Fruit fly (Drosophila melanogaster) whole organism, embryonic: ENCODE results near the gene CG32625.

Experiments used
- Awh ChIP-seq: fragments of 200-800 bp; sonication (Bioruptor generic); IDR thresholded peaks from 2 replicates; pipeline ENCODE4, ENCODE4 v1.3.6; 2022; ENCODE audit warnings: missing biosample characterization, missing genetic modification characterization
- C15 ChIP-seq: fragments of 200-800 bp; sonication (Bioruptor generic); IDR thresholded peaks from 3 replicates; pipeline ENCODE4 v1.3.6; 2022; ENCODE audit warnings: missing biosample characterization, missing genetic modification characterization
- CG10321 ChIP-seq: fragments of 200-800 bp; sonication (Bioruptor generic); IDR thresholded peaks from 2 replicates; pipeline ENCODE4 v1.3.6; 2022; ENCODE audit warnings: missing biosample characterization, missing genetic modification characterization
- CG10979 ChIP-seq: fragments of 200-800 bp; sonication (Bioruptor generic); optimal IDR thresholded peaks from 2 replicates; lab custom pipeline; 2018; ENCODE audit warnings: missing biosample characterization, mild to moderate bottlenecking, missing genetic modification characterization, moderate library complexity
- CG11247 ChIP-seq: fragments of 200-800 bp; sonication (Bioruptor generic); IDR thresholded peaks from 2 replicates; pipeline ENCODE4 v1.3.6; 2022; ENCODE audit warnings: missing biosample characterization, missing genetic modification characterization
- CG11560 ChIP-seq: fragments of 200-800 bp; sonication (Bioruptor generic); IDR thresholded peaks from 3 replicates; pipeline ENCODE4 v1.3.6; 2022; ENCODE audit warnings: missing biosample characterization, missing genetic modification characterization
- CG11723 ChIP-seq: fragments of 200-800 bp; sonication (Bioruptor generic); optimal IDR thresholded peaks from 2 replicates; lab custom pipeline; 2017; ENCODE audit warnings: missing biosample characterization, mild to moderate bottlenecking, missing genetic modification characterization
- CG14014 ChIP-seq: fragments of 200-800 bp; sonication (Bioruptor generic); IDR thresholded peaks from 2 replicates; pipeline ENCODE4 v1.3.6; 2022; ENCODE audit warnings: missing biosample characterization, missing genetic modification characterization
- CG14860 ChIP-seq: fragments of 200-800 bp; sonication (Bioruptor generic); IDR thresholded peaks from 3 replicates; pipeline ENCODE4 v1.3.6; 2022; ENCODE audit warnings: missing biosample characterization, missing genetic modification characterization; ENCODE audit not compliant: partially characterized antibody
- CG17612 ChIP-seq: fragments of 200-800 bp; sonication (Bioruptor generic); IDR thresholded peaks from 2 replicates; pipeline ENCODE4 v1.3.6; 2022; ENCODE audit warnings: missing biosample characterization, missing genetic modification characterization
- CG32532 ChIP-seq: fragments of 200-800 bp; sonication (Bioruptor generic); IDR thresholded peaks from 2 replicates; pipeline ENCODE4 v1.3.6; 2022; ENCODE audit warnings: missing biosample characterization, missing genetic modification characterization
- CG32772 ChIP-seq: fragments of 200-800 bp; sonication (Bioruptor generic); IDR thresholded peaks from 2 replicates; pipeline ENCODE4 v1.3.6; 2022; ENCODE audit warnings: missing biosample characterization, missing genetic modification characterization
- CG3281 ChIP-seq: fragments of 200-800 bp; sonication (Bioruptor generic); optimal IDR thresholded peaks from 3 replicates; lab custom pipeline; 2017; ENCODE audit warnings: missing biosample characterization, mild to moderate bottlenecking, missing genetic modification characterization
- CG34224 ChIP-seq: fragments of 200-800 bp; sonication (Bioruptor generic); IDR thresholded peaks from 3 replicates; pipeline ENCODE4 v1.3.6; 2022; ENCODE audit warnings: missing biosample characterization, missing genetic modification characterization; ENCODE audit not compliant: partially characterized antibody
- CG42726 ChIP-seq: fragments of 200-800 bp; sonication (Bioruptor generic); IDR thresholded peaks from 2 replicates; pipeline ENCODE4 v1.3.6; 2022; ENCODE audit warnings: missing biosample characterization, missing genetic modification characterization; ENCODE audit not compliant: partially characterized antibody
- CG7839 ChIP-seq: fragments of 200-800 bp; sonication (Bioruptor generic); optimal IDR thresholded peaks from 3 replicates; lab custom pipeline; 2018; ENCODE audit warnings: missing biosample characterization, mild to moderate bottlenecking, missing genetic modification characterization, moderate library complexity
- CG8388 ChIP-seq: fragments of 200-800 bp; sonication (Bioruptor generic); optimal IDR thresholded peaks from 2 replicates; lab custom pipeline; 2019; ENCODE audit warnings: missing biosample characterization, mild to moderate bottlenecking, missing genetic modification characterization, moderate library complexity
- CG9437 ChIP-seq: fragments of 200-800 bp; sonication (Bioruptor generic); optimal IDR thresholded peaks from 2 replicates; lab custom pipeline; 2018; ENCODE audit warnings: missing biosample characterization, mild to moderate bottlenecking, missing genetic modification characterization
- CG9609 ChIP-seq: fragments of 200-800 bp; sonication (Bioruptor generic); optimal IDR thresholded peaks from 3 replicates; lab custom pipeline; 2016; ENCODE audit warnings: missing biosample characterization, missing genetic modification characterization
- CG9817 ChIP-seq: fragments of 200-800 bp; sonication (Bioruptor generic); optimal IDR thresholded peaks from 2 replicates; lab custom pipeline; 2018; ENCODE audit warnings: missing biosample characterization, mild to moderate bottlenecking, missing genetic modification characterization, moderate library complexity
- CHES-1-like ChIP-seq: fragments of 200-800 bp; sonication (Bioruptor generic); optimal IDR thresholded peaks from 2 replicates; lab custom pipeline; 2016; ENCODE audit warnings: missing biosample characterization, missing genetic modification characterization
- D ChIP-seq, 2 experiments: fragments of 200-800 bp in 1 of 2; fragments of >200 bp in 1 of 2; sonication (Bioruptor generic) in 1 of 2; optimal IDR thresholded peaks; 2 replicates in 1 of 2; 3 replicates in 1 of 2; lab custom pipeline; 2017; ENCODE audit warnings: mild to moderate bottlenecking in 1 of 2, missing biosample characterization in 1 of 2, missing genetic modification characterization in 1 of 2, missing genetic modification reagents in 1 of 2
- Ets65A ChIP-seq: fragments of 200-800 bp; sonication (Bioruptor generic); peaks from one replicate; lab custom pipeline; 2016; ENCODE audit warnings: missing biosample characterization, missing genetic modification characterization
- HLHmδ ChIP-seq: fragments of 200-800 bp; sonication (Bioruptor generic); optimal IDR thresholded peaks from 2 replicates; lab custom pipeline; 2018; ENCODE audit warnings: missing biosample characterization, mild to moderate bottlenecking, missing genetic modification characterization, moderate library complexity
- Hsf ChIP-seq: fragments of 200-800 bp; sonication (Bioruptor generic); optimal IDR thresholded peaks from 3 replicates; lab custom pipeline; 2016; ENCODE audit warnings: missing biosample characterization, missing genetic modification characterization
- Lpt ChIP-seq: fragments of >200 bp; optimal IDR thresholded peaks from 2 replicates; lab custom pipeline; 2018; ENCODE audit warnings: missing biosample characterization, missing genetic modification characterization
- MTF-1 ChIP-seq: fragments of 200-800 bp; sonication (Bioruptor generic); optimal IDR thresholded peaks from 2 replicates; lab custom pipeline; 2018; ENCODE audit warnings: missing biosample characterization, mild to moderate bottlenecking, missing genetic modification characterization, borderline replicate concordance
- Mrtf ChIP-seq: fragments of 200-800 bp; sonication (Bioruptor generic); IDR thresholded peaks from 3 replicates; pipeline ENCODE4 v1.3.6; 2022; ENCODE audit warnings: missing biosample characterization, missing genetic modification characterization
- Myb ChIP-seq: fragments of 200-800 bp; sonication (Bioruptor generic); optimal IDR thresholded peaks from 2 replicates; lab custom pipeline; 2016; ENCODE audit warnings: missing biosample characterization, missing genetic modification characterization
- Nf-YA ChIP-seq: fragments of 200-800 bp; sonication (Bioruptor generic); IDR thresholded peaks from 2 replicates; pipeline ENCODE4 v1.3.6; 2022; ENCODE audit warnings: missing biosample characterization, missing genetic modification characterization
- Sox102F ChIP-seq: fragments of 200-800 bp; sonication (Bioruptor generic); optimal IDR thresholded peaks from 2 replicates; lab custom pipeline; 2018; ENCODE audit warnings: missing biosample characterization, mild to moderate bottlenecking, missing genetic modification characterization, moderate library complexity
- YL-1 ChIP-seq: fragments of 200-800 bp; sonication (Bioruptor generic); optimal IDR thresholded peaks from 3 replicates; lab custom pipeline; 2017; ENCODE audit warnings: missing biosample characterization, mild to moderate bottlenecking, missing genetic modification characterization
- ab ChIP-seq: fragments of 200-800 bp; sonication (Bioruptor generic); optimal IDR thresholded peaks from 2 replicates; lab custom pipeline; 2016; ENCODE audit warnings: missing biosample characterization, missing genetic modification characterization
- aop ChIP-seq: fragments of 200-800 bp; sonication (Bioruptor generic); IDR thresholded peaks from 2 replicates; pipeline ENCODE4 v1.3.6; 2022; ENCODE audit warnings: missing biosample characterization, missing genetic modification characterization
- dm ChIP-seq: fragments of 200-800 bp; sonication (Bioruptor generic); optimal IDR thresholded peaks from 3 replicates; lab custom pipeline; 2016; ENCODE audit warnings: missing biosample characterization, missing genetic modification characterization
- emc ChIP-seq: fragments of 200-800 bp; sonication (Bioruptor generic); optimal IDR thresholded peaks from 2 replicates; lab custom pipeline; 2016; ENCODE audit warnings: missing biosample characterization, missing genetic modification characterization
- en ChIP-seq: fragments of 200-800 bp; sonication (Bioruptor generic); optimal IDR thresholded peaks from 2 replicates; lab custom pipeline; 2016; ENCODE audit warnings: missing biosample characterization, missing genetic modification characterization
- fd3F ChIP-seq: fragments of 200-800 bp; sonication (Bioruptor generic); optimal IDR thresholded peaks from 2 replicates; lab custom pipeline; 2018; ENCODE audit warnings: missing biosample characterization, mild to moderate bottlenecking, missing genetic modification characterization, moderate library complexity
- ftz-f1 ChIP-seq: fragments of 200-800 bp; sonication (Bioruptor generic); optimal IDR thresholded peaks from 2 replicates; lab custom pipeline; 2016; ENCODE audit warnings: missing biosample characterization, missing genetic modification characterization
- fu2 ChIP-seq: fragments of 200-800 bp; sonication (Bioruptor generic); optimal IDR thresholded peaks from 2 replicates; lab custom pipeline; 2016; ENCODE audit warnings: missing biosample characterization, missing genetic modification characterization
- gfzf ChIP-seq: fragments of 200-800 bp; sonication (Bioruptor generic); optimal IDR thresholded peaks from 2 replicates; lab custom pipeline; 2016; ENCODE audit warnings: missing biosample characterization, mild to moderate bottlenecking, missing genetic modification characterization, moderate library complexity
- gsb ChIP-seq: fragments of 200-800 bp; sonication (Bioruptor generic); IDR thresholded peaks from 2 replicates; pipeline ENCODE4 v1.3.6; 2022; ENCODE audit warnings: missing biosample characterization, missing genetic modification characterization
- ken ChIP-seq: fragments of 200-800 bp; sonication (Bioruptor generic); IDR thresholded peaks from 3 replicates; pipeline ENCODE4 v1.3.6; 2022; ENCODE audit warnings: missing biosample characterization, missing genetic modification characterization
- luna ChIP-seq: fragments of 200-800 bp; sonication (Bioruptor generic); optimal IDR thresholded peaks from 2 replicates; lab custom pipeline; 2016; ENCODE audit warnings: missing biosample characterization, missing genetic modification characterization
- maf-S ChIP-seq: fragments of 200-800 bp; sonication (Bioruptor generic); optimal IDR thresholded peaks from 2 replicates; lab custom pipeline; 2016; ENCODE audit warnings: missing biosample characterization, missing genetic modification characterization
- otp ChIP-seq: fragments of 200-800 bp; sonication (Bioruptor generic); IDR thresholded peaks from 3 replicates; pipeline ENCODE4, ENCODE4 v1.3.6; 2022; ENCODE audit warnings: missing biosample characterization, missing genetic modification characterization
- sd ChIP-seq: fragments of 200-800 bp; sonication (Bioruptor generic); optimal IDR thresholded peaks from 3 replicates; lab custom pipeline; 2018; ENCODE audit warnings: missing biosample characterization, mild to moderate bottlenecking, missing genetic modification characterization, moderate library complexity
- sob ChIP-seq: fragments of 200-800 bp; sonication (Bioruptor generic); IDR thresholded peaks from 2 replicates; pipeline ENCODE4 v1.3.6; 2022; ENCODE audit warnings: missing biosample characterization, missing genetic modification characterization
- tna ChIP-seq: fragments of 200-800 bp; sonication (Bioruptor generic); IDR thresholded peaks from 2 replicates; pipeline ENCODE4 v1.3.6; 2022; ENCODE audit warnings: missing biosample characterization, missing genetic modification characterization; ENCODE audit not compliant: partially characterized antibody

Gene CG32625

DNA sequence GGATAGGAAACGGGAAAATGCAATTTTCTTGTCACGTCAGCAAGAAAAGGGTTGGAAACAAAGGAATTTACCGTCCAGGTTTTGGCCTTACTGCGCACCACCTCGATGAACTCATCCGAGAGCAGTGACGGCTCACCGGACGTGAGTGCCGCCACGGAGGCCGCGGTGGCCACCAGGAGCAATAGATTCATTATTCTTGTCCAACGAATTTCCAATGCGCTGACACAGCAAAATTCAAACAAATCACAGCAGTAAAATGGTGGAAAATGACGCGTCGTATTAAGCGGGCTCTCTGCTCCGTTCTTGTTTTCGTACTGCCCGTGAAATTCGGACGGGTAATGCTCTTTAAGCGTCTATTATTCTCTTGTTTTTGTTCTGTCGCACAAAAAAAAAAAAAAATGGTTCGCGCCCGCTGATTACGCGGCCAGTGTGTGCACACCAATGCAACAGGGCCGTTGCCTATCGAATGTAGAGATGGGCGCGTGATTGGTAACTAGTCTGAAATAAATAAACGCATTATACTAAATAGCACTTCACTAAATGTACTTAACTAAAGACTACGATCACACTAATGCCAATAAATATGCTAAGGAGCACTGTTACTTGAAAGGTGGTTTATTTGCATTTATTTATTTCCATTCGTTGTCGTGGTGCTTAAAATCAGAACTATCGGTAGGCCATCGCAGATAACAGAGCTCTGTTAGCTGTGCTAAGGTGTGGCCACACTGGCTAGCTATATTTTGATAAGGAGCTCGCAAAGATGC is 25.3 kb upstream of the CG32625 start, which contains the start of the genes CtsB and amrt (continued):
- TF ChIP-seq gsb (GFP tag; lab: Robert Waterston, UW) (no peak), CG10979 (peak; percentile 38), Myb (GFP tag; lab: Kevin White, UChicago) (peak; percentile 52), luna (peak; percentile 7), Hsf (GFP tag; lab: Kevin White, UChicago) (peak; percentile 48), sd (tag; lab: Kevin White, UChicago) (no peak), ftz-f1 (GFP tag; lab: Kevin White, UChicago) (peak; percentile 1), CG14860 (GFP tag; lab: Robert Waterston, UW) (peak; percentile 75), CG3281 (GFP tag; lab: Kevin White, UChicago) (no peak), CG42726 (GFP tag; lab: Robert Waterston, UW) (0 out of 2 replicates have a peak, but pooled peaks have one; percentile 29), MTF-1 (GFP tag; lab: Kevin White, UChicago) (no peak), CG11723 (GFP tag; lab: Kevin White, UChicago) (peak; percentile 12), CG10321 (no peak), CG34224 (GFP tag; lab: Robert Waterston, UW) (peak; percentile 67; the same call in 2 of the 3 replicates), CG9437 (GFP tag; lab: Kevin White, UChicago) (peak; percentile 12), CG32532 (GFP tag; lab: Robert Waterston, UW) (peak; percentile 42; the same call in 1 of the 2 replicates), Sox102F (GFP tag; lab: Kevin White, UChicago) (no peak), CG11560 (peak; percentile 46; the same call in 1 of the 3 replicates), Mrtf (GFP tag; lab: Robert Waterston, UW) (no peak), CG7839 (tag; lab: Kevin White, UChicago) (peak; percentile 42), Nf-YA (GFP tag; lab: Robert Waterston, UW) (no peak), maf-S (GFP tag; lab: Kevin White, UChicago) (no peak), CG9609 (GFP tag; lab: Kevin White, UChicago) (peak; percentile 18), YL-1 (GFP tag; lab: Kevin White, UChicago) (peak; percentile 51), HLHmδ (GFP tag; lab: Kevin White, UChicago) (no peak), C15 (GFP tag; lab: Robert Waterston, UW) (no peak), Lpt (GFP tag; lab: Kevin White, UChicago) (no peak), otp (GFP tag; lab: Robert Waterston, UW) (no peak), CG11247 (GFP tag; lab: Robert Waterston, UW) (no peak), CG8388 (peak; percentile 12), CHES-1-like (GFP tag; lab: Kevin White, UChicago) (peak; percentile 66), Ets65A (GFP tag; lab: Kevin White, UChicago) (peak; percentile 95), CG32772 (GFP tag; lab: Robert Waterston, UW) (no peak; the same call in 1 of the 2 replicates), en (GFP tag; lab: Kevin White, UChicago) (no peak), Awh (GFP tag; lab: Robert Waterston, UW) (no peak), fu2 (GFP tag; lab: Kevin White, UChicago) (peak; percentile 56), sob (GFP tag; lab: Robert Waterston, UW) (0 out of 2 replicates have a peak, but pooled peaks have one; percentile 30), CG14014 (no peak), tna (no peak; the same call in 1 of the 2 replicates), dm (peak; percentile 44), ken (GFP tag; lab: Robert Waterston, UW) (no peak), fd3F (GFP tag; lab: Kevin White, UChicago) (no peak), D (optimal IDR thresholded peaks at IDR 0.05; lab: Kevin White, UChicago) (no peak), D (GFP tag; optimal IDR thresholded peaks at IDR 0.05; lab: Kevin White, UChicago) (no peak), gfzf (GFP tag; lab: Kevin White, UChicago) (peak; percentile 28), emc (GFP tag; lab: Kevin White, UChicago) (no peak), CG17612 (no peak), ab (GFP tag; lab: Kevin White, UChicago) (no peak), aop (GFP tag; lab: Robert Waterston, UW) (no peak), CG9817 (tag; lab: Kevin White, UChicago) (peak; percentile 45)
